Fruit fly (Drosophila melanogaster) whole organism, prepupa: ENCODE data around the gene CG17564.
A peak's percentile ranks its signal among the peaks of the same experiment; 100 is the strongest.

Source experiments
- Blimp-1 ChIP-seq: fragments of 200-800 bp; sonication (Bioruptor generic); optimal IDR thresholded peaks from 3 replicates; lab custom pipeline; 2017; ENCODE audit warnings: missing biosample characterization, missing genetic modification characterization, mild to moderate bottlenecking, moderate library complexity, missing genetic modification reagents
- CG10631 ChIP-seq: fragments of 200-800 bp; sonication (Bioruptor generic); optimal IDR thresholded peaks from 2 replicates; lab custom pipeline; 2016; ENCODE audit warnings: missing biosample characterization, missing genetic modification characterization
- CG11902 ChIP-seq: fragments of 200-800 bp; sonication (Bioruptor generic); optimal IDR thresholded peaks from 3 replicates; lab custom pipeline; 2016; ENCODE audit warnings: missing biosample characterization, missing genetic modification characterization
- CG32006 ChIP-seq: fragments of 200-800 bp; sonication (Bioruptor generic); optimal IDR thresholded peaks from 3 replicates; lab custom pipeline; 2017; ENCODE audit warnings: missing biosample characterization, mild to moderate bottlenecking, missing genetic modification characterization
- CG34406 ChIP-seq: fragments of 200-800 bp; sonication (Bioruptor generic); optimal IDR thresholded peaks from 3 replicates; lab custom pipeline; 2016; ENCODE audit warnings: missing biosample characterization, missing genetic modification characterization
- CG3919 ChIP-seq: fragments of 200-800 bp; sonication (Bioruptor generic); optimal IDR thresholded peaks from 3 replicates; lab custom pipeline; 2016; ENCODE audit warnings: missing biosample characterization, missing genetic modification characterization
- CG4318 ChIP-seq: fragments of 200-800 bp; sonication (Bioruptor generic); optimal IDR thresholded peaks from 3 replicates; lab custom pipeline; 2017; ENCODE audit warnings: missing biosample characterization, mild to moderate bottlenecking, missing genetic modification characterization
- CG6163 ChIP-seq: fragments of 200-800 bp; sonication (Bioruptor generic); IDR thresholded peaks from 3 replicates; pipeline ENCODE4 v1.3.6; 2022; ENCODE audit warnings: missing biosample characterization, missing genetic modification characterization
- CG6276 ChIP-seq: fragments of 200-800 bp; sonication (Bioruptor generic); optimal IDR thresholded peaks from 2 replicates; lab custom pipeline; 2017; ENCODE audit warnings: missing biosample characterization, mild to moderate bottlenecking, missing genetic modification characterization
- CG6808 ChIP-seq: fragments of 200-800 bp; sonication (Bioruptor generic); optimal IDR thresholded peaks from 3 replicates; lab custom pipeline; 2017; ENCODE audit warnings: missing biosample characterization, missing genetic modification characterization, mild to moderate bottlenecking, moderate library complexity, missing genetic modification reagents
- CG6854 ChIP-seq: fragments of 200-800 bp; sonication (Bioruptor generic); optimal IDR thresholded peaks from 2 replicates; lab custom pipeline; 2017; ENCODE audit warnings: missing biosample characterization, mild to moderate bottlenecking, missing genetic modification characterization
- CG7368 ChIP-seq: fragments of 200-800 bp; sonication (Bioruptor generic); optimal IDR thresholded peaks from 3 replicates; lab custom pipeline; 2016; ENCODE audit warnings: missing biosample characterization, missing genetic modification characterization
- CG8119 ChIP-seq: fragments of 200-800 bp; sonication (Bioruptor generic); IDR thresholded peaks from 3 replicates; pipeline ENCODE4 v1.3.6; 2022; ENCODE audit warnings: missing biosample characterization, missing genetic modification characterization
- CG8319 ChIP-seq: fragments of 200-800 bp; sonication (Bioruptor generic); optimal IDR thresholded peaks from 3 replicates; lab custom pipeline; 2016; ENCODE audit warnings: missing biosample characterization, missing genetic modification characterization
- CG8632 ChIP-seq: fragments of 200-800 bp; sonication (Bioruptor generic); optimal IDR thresholded peaks from 3 replicates; lab custom pipeline; 2016; ENCODE audit warnings: missing biosample characterization, missing genetic modification characterization
- Eip75B ChIP-seq: fragments of 200-800 bp; sonication (Bioruptor generic); optimal IDR thresholded peaks from 3 replicates; lab custom pipeline; 2016; ENCODE audit warnings: missing biosample characterization, missing genetic modification characterization
- Eip78C ChIP-seq: fragments of 200-800 bp; sonication (Bioruptor generic); peaks from one replicate; lab custom pipeline; 2016; ENCODE audit warnings: missing biosample characterization, missing genetic modification characterization
- Eip93F ChIP-seq: fragments of 200-800 bp; sonication (Bioruptor generic); optimal IDR thresholded peaks from 2 replicates; lab custom pipeline; 2016; ENCODE audit warnings: missing biosample characterization, mild to moderate bottlenecking, missing genetic modification characterization
- Ets21C ChIP-seq: fragments of 200-800 bp; sonication (Bioruptor generic); optimal IDR thresholded peaks from 3 replicates; lab custom pipeline; 2016; ENCODE audit warnings: missing biosample characterization, missing genetic modification characterization
- Ets96B ChIP-seq: fragments of 200-800 bp; optimal IDR thresholded peaks from 2 replicates; lab custom pipeline; 2019; ENCODE audit warnings: missing biosample characterization, mild to moderate bottlenecking, missing genetic modification characterization, moderate library complexity
- Gug ChIP-seq: fragments of 200-800 bp; sonication (Bioruptor generic); IDR thresholded peaks from 2 replicates; pipeline ENCODE4 v1.3.6; 2022; ENCODE audit warnings: missing biosample characterization, missing genetic modification characterization
- Hr38 ChIP-seq: sonication (Bioruptor generic); optimal IDR thresholded peaks from 2 replicates; lab custom pipeline; 2016; ENCODE audit warnings: missing biosample characterization, missing genetic modification characterization
- Hr39 ChIP-seq: fragments of 200-800 bp; sonication (Bioruptor generic); optimal IDR thresholded peaks from 2 replicates; lab custom pipeline; 2016; ENCODE audit warnings: missing biosample characterization, missing genetic modification characterization
- Hr4 ChIP-seq: fragments of 200-800 bp; sonication (Bioruptor generic); optimal IDR thresholded peaks from 3 replicates; lab custom pipeline; 2016; ENCODE audit warnings: missing biosample characterization, missing genetic modification characterization
- Lpt ChIP-seq: fragments of 200-800 bp; sonication (Bioruptor generic); optimal IDR thresholded peaks from 3 replicates; lab custom pipeline; 2016; ENCODE audit warnings: missing biosample characterization, missing genetic modification characterization
- Met ChIP-seq: fragments of 200-800 bp; sonication (Bioruptor generic); optimal IDR thresholded peaks from 3 replicates; lab custom pipeline; 2016; ENCODE audit warnings: missing biosample characterization, missing genetic modification characterization
- OdsH ChIP-seq: fragments of 200-800 bp; sonication (Bioruptor generic); optimal IDR thresholded peaks from 3 replicates; lab custom pipeline; 2016; ENCODE audit warnings: missing biosample characterization, missing genetic modification characterization
- Sox102F ChIP-seq: fragments of 200-800 bp; sonication (Bioruptor generic); optimal IDR thresholded peaks from 2 replicates; lab custom pipeline; 2016; ENCODE audit warnings: missing biosample characterization, mild to moderate bottlenecking, missing genetic modification characterization
- Sox14 ChIP-seq: fragments of 200-800 bp; sonication (Bioruptor generic); optimal IDR thresholded peaks from 3 replicates; lab custom pipeline; 2016; ENCODE audit warnings: missing biosample characterization, missing genetic modification characterization
- achi ChIP-seq: fragments of 200-800 bp; sonication (Bioruptor generic); optimal IDR thresholded peaks from 3 replicates; lab custom pipeline; 2016; ENCODE audit warnings: missing biosample characterization, missing genetic modification characterization
- acj6 ChIP-seq: fragments of 200-800 bp; sonication (Bioruptor generic); optimal IDR thresholded peaks from 3 replicates; lab custom pipeline; 2016; ENCODE audit warnings: missing biosample characterization, missing genetic modification characterization
- dsx ChIP-seq: fragments of 200-800 bp; optimal IDR thresholded peaks from 3 replicates; lab custom pipeline; 2019; ENCODE audit warnings: missing biosample characterization, mild to moderate bottlenecking, missing genetic modification characterization, moderate library complexity; ENCODE audit not compliant: poor library complexity, severe bottlenecking
- eg ChIP-seq: fragments of 200-800 bp; sonication (Bioruptor generic); IDR thresholded peaks from 3 replicates; pipeline ENCODE4 v1.3.6; 2022; ENCODE audit warnings: missing biosample characterization, missing genetic modification characterization
- fd59A ChIP-seq: fragments of 200-800 bp; sonication (Bioruptor generic); optimal IDR thresholded peaks from 2 replicates; lab custom pipeline; 2017; ENCODE audit warnings: missing biosample characterization, mild to moderate bottlenecking, missing genetic modification characterization, missing genetic modification reagents
- fkh ChIP-seq: fragments of 200-800 bp; sonication (Bioruptor generic); optimal IDR thresholded peaks from 3 replicates; lab custom pipeline; 2017; ENCODE audit warnings: missing biosample characterization, mild to moderate bottlenecking, missing genetic modification characterization, moderate library complexity
- lz ChIP-seq: fragments of 200-800 bp; sonication (Bioruptor generic); optimal IDR thresholded peaks from 3 replicates; lab custom pipeline; 2016; ENCODE audit warnings: missing biosample characterization, missing genetic modification characterization
- net ChIP-seq: fragments of 200-800 bp; sonication (Bioruptor generic); optimal IDR thresholded peaks from 3 replicates; lab custom pipeline; 2016; ENCODE audit warnings: missing biosample characterization, missing genetic modification characterization
- pdm3 ChIP-seq: fragments of 200-800 bp; sonication (Bioruptor generic); optimal IDR thresholded peaks from 3 replicates; lab custom pipeline; 2016; ENCODE audit warnings: missing biosample characterization, missing genetic modification characterization
- salr ChIP-seq, 2 experiments: fragments of 200-800 bp; sonication (Bioruptor generic); optimal IDR thresholded peaks; 3 replicates each; lab custom pipeline; 2016 to 2018; ENCODE audit warnings: missing biosample characterization in 2 of 2, missing genetic modification characterization in 2 of 2, mild to moderate bottlenecking in 1 of 2
- spab ChIP-seq: fragments of 200-800 bp; sonication (Bioruptor generic); optimal IDR thresholded peaks from 2 replicates; lab custom pipeline; 2017; ENCODE audit warnings: missing biosample characterization, mild to moderate bottlenecking, missing genetic modification characterization, missing genetic modification reagents
- ss ChIP-seq, 2 experiments: fragments of 200-800 bp; sonication (Bioruptor generic); optimal IDR thresholded peaks; 2 replicates in 1 of 2; 3 replicates in 1 of 2; lab custom pipeline; 2017 to 2018; ENCODE audit warnings: mild to moderate bottlenecking in 2 of 2, missing biosample characterization in 2 of 2, missing genetic modification characterization in 2 of 2, moderate library complexity in 1 of 2
- svp ChIP-seq: fragments of 200-800 bp; sonication (Bioruptor generic); peaks from one replicate; lab custom pipeline; 2016; ENCODE audit warnings: missing biosample characterization, missing genetic modification characterization
- topi ChIP-seq: fragments of 200-800 bp; sonication (Bioruptor generic); optimal IDR thresholded peaks from 3 replicates; lab custom pipeline; 2016; ENCODE audit warnings: missing biosample characterization, missing genetic modification characterization
- vri ChIP-seq: fragments of 200-800 bp; sonication (Bioruptor generic); optimal IDR thresholded peaks from 3 replicates; lab custom pipeline; 2016; ENCODE audit warnings: missing biosample characterization, mild to moderate bottlenecking, missing genetic modification characterization

Gene CG17564

dm6 chr2L:19307641-19308040, 7.9 kb upstream of the CG17564 start (continued):
- TF ChIP-seq spab (GFP tag; lab: Kevin White, UChicago) (no peak), Sox14 (GFP tag; lab: Kevin White, UChicago) (no peak), OdsH (GFP tag; lab: Kevin White, UChicago) (peak; percentile 30), topi (no peak), Hr4 (peak; percentile 92), pdm3 (GFP tag; lab: Kevin White, UChicago) (peak; percentile 18), salr (GFP tag; optimal IDR thresholded peaks at IDR 0.05; lab: Kevin White, UChicago) (peak in 1 of 2 experiments; percentile 16), Hr39 (no peak), CG34406 (GFP tag; lab: Kevin White, UChicago) (no peak), lz (GFP tag; lab: Kevin White, UChicago) (no peak), svp (GFP tag; lab: Kevin White, UChicago) (peak; percentile 28), Ets21C (GFP tag; lab: Kevin White, UChicago) (no peak), CG8319 (GFP tag; lab: Kevin White, UChicago) (no peak), Eip93F (no peak), vri (no peak), achi (GFP tag; lab: Kevin White, UChicago) (peak; percentile 14), CG4318 (GFP tag; lab: Kevin White, UChicago) (peak; percentile 84), CG32006 (GFP tag; lab: Kevin White, UChicago) (peak; percentile 94), Eip75B (no peak), CG10631 (GFP tag; lab: Kevin White, UChicago) (no peak), Gug (peak; percentile 56), CG6276 (GFP tag; lab: Kevin White, UChicago) (peak; percentile 66)

dm6 chr2L:19296765-19297164, 3.0 kb downstream of the CG17564 start:
- TF ChIP-seq CG34406 (GFP tag; lab: Kevin White, UChicago) (no peak), Eip93F (no peak), spab (GFP tag; lab: Kevin White, UChicago) (no peak), OdsH (GFP tag; lab: Kevin White, UChicago) (no peak)

dm6 chr2L:19285507-19285906, 14.2 kb downstream of the CG17564 start:
- no peak for TF ChIP-seq fkh
- TF ChIP-seq CG6854 (GFP tag; lab: Kevin White, UChicago): no peak
- no peak for TF ChIP-seq CG8319 (GFP tag; lab: Kevin White, UChicago)
- TF ChIP-seq CG10631 (GFP tag; lab: Kevin White, UChicago): peak; percentile 7
- peak; percentile 25 for TF ChIP-seq Ets96B (tag; lab: Kevin White, UChicago)
- TF ChIP-seq Hr39: no peak
- peak; percentile 4 for TF ChIP-seq Hr4
- TF ChIP-seq net (GFP tag; lab: Kevin White, UChicago): no peak
- TF ChIP-seq CG6163 (GFP tag; lab: Robert Waterston, UW): no peak
- TF ChIP-seq CG32006 (GFP tag; lab: Kevin White, UChicago): peak; percentile 25
- TF ChIP-seq CG3919 (GFP tag; lab: Kevin White, UChicago): no peak
- TF ChIP-seq Eip78C (GFP tag; lab: Kevin White, UChicago): peak; percentile 47
- TF ChIP-seq CG8119 (GFP tag; lab: Robert Waterston, UW): no peak
- TF ChIP-seq eg: 0 out of 3 replicates have a peak, but pooled peaks have one; percentile 15
- no peak for TF ChIP-seq pdm3 (GFP tag; lab: Kevin White, UChicago)
- no peak for TF ChIP-seq Hr38 (GFP tag; lab: Kevin White, UChicago)
- TF ChIP-seq CG8632 (GFP tag; lab: Kevin White, UChicago): no peak
- peak; percentile 3 for TF ChIP-seq acj6 (GFP tag; lab: Kevin White, UChicago)
- no peak for TF ChIP-seq Blimp-1 (GFP tag; lab: Kevin White, UChicago)
- TF ChIP-seq CG7368: no peak
- TF ChIP-seq Eip93F: no peak
- TF ChIP-seq lz (GFP tag; lab: Kevin White, UChicago): no peak

dm6 chr2L:19270686-19271085, 29.0 kb downstream of the CG17564 start:
- TF ChIP-seq dsx (GFP tag; lab: Kevin White, UChicago) (peak; percentile 12), CG4318 (GFP tag; lab: Kevin White, UChicago) (peak; percentile 18), Lpt (no peak), Eip75B (no peak), CG10631 (GFP tag; lab: Kevin White, UChicago) (peak; percentile 21), fd59A (GFP tag; lab: Kevin White, UChicago) (peak; percentile 5), CG11902 (no peak), Eip78C (GFP tag; lab: Kevin White, UChicago) (peak; percentile 81), Sox102F (GFP tag; lab: Kevin White, UChicago) (peak; percentile 6), pdm3 (GFP tag; lab: Kevin White, UChicago) (peak; percentile 15), CG6808 (GFP tag; lab: Kevin White, UChicago) (peak; percentile 29), Ets96B (tag; lab: Kevin White, UChicago) (peak; percentile 34), topi (peak; percentile 9), spab (GFP tag; lab: Kevin White, UChicago) (no peak), salr (GFP tag; optimal IDR thresholded peaks at IDR 0.05; lab: Kevin White, UChicago) (peak in 1 of 2 experiments; percentile 21), CG8632 (GFP tag; lab: Kevin White, UChicago) (peak; percentile 3), CG3919 (GFP tag; lab: Kevin White, UChicago) (peak; percentile 15), Met (GFP tag; lab: Kevin White, UChicago) (peak; percentile 52), Blimp-1 (GFP tag; lab: Kevin White, UChicago) (no peak), ss (GFP tag; optimal IDR thresholded peaks at IDR 0.05; lab: Kevin White, UChicago) (peak in 1 of 2 experiments; percentile 19), svp (GFP tag; lab: Kevin White, UChicago) (peak; percentile 61)
